Fruit fly (Drosophila melanogaster) whole organism, prepupa: ENCODE results near the gene CG3246.

Source experiments
- Blimp-1 ChIP-seq: fragments of 200-800 bp; sonication (Bioruptor generic); optimal IDR thresholded peaks from 3 replicates; lab custom pipeline; 2017; ENCODE audit warnings: missing biosample characterization, missing genetic modification characterization, mild to moderate bottlenecking, moderate library complexity, missing genetic modification reagents
- CG10631 ChIP-seq: fragments of 200-800 bp; sonication (Bioruptor generic); optimal IDR thresholded peaks from 2 replicates; lab custom pipeline; 2016; ENCODE audit warnings: missing biosample characterization, missing genetic modification characterization
- CG10669 ChIP-seq: fragments of 200-800 bp; sonication (Bioruptor generic); optimal IDR thresholded peaks from 3 replicates; lab custom pipeline; 2018; ENCODE audit warnings: missing biosample characterization, mild to moderate bottlenecking, missing genetic modification characterization, moderate library complexity
- CG11294 ChIP-seq: fragments of 200-800 bp; sonication (Bioruptor generic); IDR thresholded peaks from 2 replicates; pipeline ENCODE4 v1.3.6; 2022; ENCODE audit warnings: missing biosample characterization, missing genetic modification characterization
- CG11762 ChIP-seq: fragments of 200-800 bp; sonication (Bioruptor generic); optimal IDR thresholded peaks from 3 replicates; lab custom pipeline; 2016; ENCODE audit warnings: missing biosample characterization, missing genetic modification characterization; ENCODE audit not compliant: insufficient read depth
- CG11902 ChIP-seq: fragments of 200-800 bp; sonication (Bioruptor generic); optimal IDR thresholded peaks from 3 replicates; lab custom pipeline; 2016; ENCODE audit warnings: missing biosample characterization, missing genetic modification characterization
- CG15336 ChIP-seq: fragments of 200-800 bp; sonication (Bioruptor generic); IDR thresholded peaks from 2 replicates; pipeline ENCODE4 v1.3.6; 2022; ENCODE audit warnings: missing biosample characterization, missing genetic modification characterization
- CG1621 ChIP-seq: fragments of 200-800 bp; sonication (Bioruptor generic); optimal IDR thresholded peaks from 3 replicates; lab custom pipeline; 2018; ENCODE audit warnings: missing biosample characterization, mild to moderate bottlenecking, missing genetic modification characterization
- CG16779 ChIP-seq: fragments of 200-800 bp; sonication (Bioruptor generic); optimal IDR thresholded peaks from 3 replicates; lab custom pipeline; 2017; ENCODE audit warnings: missing biosample characterization, mild to moderate bottlenecking, missing genetic modification characterization
- CG3032 ChIP-seq: fragments of 200-800 bp; optimal IDR thresholded peaks from 2 replicates; lab custom pipeline; 2019; ENCODE audit warnings: missing biosample characterization, mild to moderate bottlenecking, missing genetic modification characterization, moderate library complexity
- CG32006 ChIP-seq: fragments of 200-800 bp; sonication (Bioruptor generic); optimal IDR thresholded peaks from 3 replicates; lab custom pipeline; 2017; ENCODE audit warnings: missing biosample characterization, mild to moderate bottlenecking, missing genetic modification characterization
- CG34406 ChIP-seq: fragments of 200-800 bp; sonication (Bioruptor generic); optimal IDR thresholded peaks from 3 replicates; lab custom pipeline; 2016; ENCODE audit warnings: missing biosample characterization, missing genetic modification characterization
- CG3919 ChIP-seq: fragments of 200-800 bp; sonication (Bioruptor generic); optimal IDR thresholded peaks from 3 replicates; lab custom pipeline; 2016; ENCODE audit warnings: missing biosample characterization, missing genetic modification characterization
- CG6163 ChIP-seq: fragments of 200-800 bp; sonication (Bioruptor generic); IDR thresholded peaks from 3 replicates; pipeline ENCODE4 v1.3.6; 2022; ENCODE audit warnings: missing biosample characterization, missing genetic modification characterization
- CG6276 ChIP-seq: fragments of 200-800 bp; sonication (Bioruptor generic); optimal IDR thresholded peaks from 2 replicates; lab custom pipeline; 2017; ENCODE audit warnings: missing biosample characterization, mild to moderate bottlenecking, missing genetic modification characterization
- CG6792 ChIP-seq: fragments of 200-800 bp; sonication (Bioruptor generic); optimal IDR thresholded peaks from 3 replicates; lab custom pipeline; 2016; ENCODE audit warnings: missing biosample characterization, missing genetic modification characterization
- CG6808 ChIP-seq: fragments of 200-800 bp; sonication (Bioruptor generic); optimal IDR thresholded peaks from 3 replicates; lab custom pipeline; 2017; ENCODE audit warnings: missing biosample characterization, missing genetic modification characterization, mild to moderate bottlenecking, moderate library complexity, missing genetic modification reagents
- CG7368 ChIP-seq: fragments of 200-800 bp; sonication (Bioruptor generic); optimal IDR thresholded peaks from 3 replicates; lab custom pipeline; 2016; ENCODE audit warnings: missing biosample characterization, missing genetic modification characterization
- CG8119 ChIP-seq: fragments of 200-800 bp; sonication (Bioruptor generic); IDR thresholded peaks from 3 replicates; pipeline ENCODE4 v1.3.6; 2022; ENCODE audit warnings: missing biosample characterization, missing genetic modification characterization
- CG8319 ChIP-seq: fragments of 200-800 bp; sonication (Bioruptor generic); optimal IDR thresholded peaks from 3 replicates; lab custom pipeline; 2016; ENCODE audit warnings: missing biosample characterization, missing genetic modification characterization
- CG8632 ChIP-seq: fragments of 200-800 bp; sonication (Bioruptor generic); optimal IDR thresholded peaks from 3 replicates; lab custom pipeline; 2016; ENCODE audit warnings: missing biosample characterization, missing genetic modification characterization
- Eip75B ChIP-seq: fragments of 200-800 bp; sonication (Bioruptor generic); optimal IDR thresholded peaks from 3 replicates; lab custom pipeline; 2016; ENCODE audit warnings: missing biosample characterization, missing genetic modification characterization
- Eip78C ChIP-seq: fragments of 200-800 bp; sonication (Bioruptor generic); peaks from one replicate; lab custom pipeline; 2016; ENCODE audit warnings: missing biosample characterization, missing genetic modification characterization
- Eip93F ChIP-seq: fragments of 200-800 bp; sonication (Bioruptor generic); optimal IDR thresholded peaks from 2 replicates; lab custom pipeline; 2016; ENCODE audit warnings: missing biosample characterization, mild to moderate bottlenecking, missing genetic modification characterization
- Ets21C ChIP-seq: fragments of 200-800 bp; sonication (Bioruptor generic); optimal IDR thresholded peaks from 3 replicates; lab custom pipeline; 2016; ENCODE audit warnings: missing biosample characterization, missing genetic modification characterization
- Ets96B ChIP-seq: fragments of 200-800 bp; optimal IDR thresholded peaks from 2 replicates; lab custom pipeline; 2019; ENCODE audit warnings: missing biosample characterization, mild to moderate bottlenecking, missing genetic modification characterization, moderate library complexity
- Gug ChIP-seq: fragments of 200-800 bp; sonication (Bioruptor generic); IDR thresholded peaks from 2 replicates; pipeline ENCODE4 v1.3.6; 2022; ENCODE audit warnings: missing biosample characterization, missing genetic modification characterization
- Hr38 ChIP-seq: sonication (Bioruptor generic); optimal IDR thresholded peaks from 2 replicates; lab custom pipeline; 2016; ENCODE audit warnings: missing biosample characterization, missing genetic modification characterization
- Hr4 ChIP-seq: fragments of 200-800 bp; sonication (Bioruptor generic); optimal IDR thresholded peaks from 3 replicates; lab custom pipeline; 2016; ENCODE audit warnings: missing biosample characterization, missing genetic modification characterization
- Lpt ChIP-seq: fragments of 200-800 bp; sonication (Bioruptor generic); optimal IDR thresholded peaks from 3 replicates; lab custom pipeline; 2016; ENCODE audit warnings: missing biosample characterization, missing genetic modification characterization
- Met ChIP-seq: fragments of 200-800 bp; sonication (Bioruptor generic); optimal IDR thresholded peaks from 3 replicates; lab custom pipeline; 2016; ENCODE audit warnings: missing biosample characterization, missing genetic modification characterization
- OdsH ChIP-seq: fragments of 200-800 bp; sonication (Bioruptor generic); optimal IDR thresholded peaks from 3 replicates; lab custom pipeline; 2016; ENCODE audit warnings: missing biosample characterization, missing genetic modification characterization
- Smox ChIP-seq: fragments of 200-800 bp; sonication (Bioruptor generic); optimal IDR thresholded peaks from 3 replicates; lab custom pipeline; 2016; ENCODE audit warnings: missing biosample characterization, missing genetic modification characterization
- Sox102F ChIP-seq: fragments of 200-800 bp; sonication (Bioruptor generic); optimal IDR thresholded peaks from 2 replicates; lab custom pipeline; 2016; ENCODE audit warnings: missing biosample characterization, mild to moderate bottlenecking, missing genetic modification characterization
- Sox14 ChIP-seq: fragments of 200-800 bp; sonication (Bioruptor generic); optimal IDR thresholded peaks from 3 replicates; lab custom pipeline; 2016; ENCODE audit warnings: missing biosample characterization, missing genetic modification characterization
- Sox15 ChIP-seq: fragments of 200-800 bp; sonication (Bioruptor generic); optimal IDR thresholded peaks from 3 replicates; lab custom pipeline; 2016; ENCODE audit warnings: missing biosample characterization, missing genetic modification characterization
- achi ChIP-seq: fragments of 200-800 bp; sonication (Bioruptor generic); optimal IDR thresholded peaks from 3 replicates; lab custom pipeline; 2016; ENCODE audit warnings: missing biosample characterization, missing genetic modification characterization
- acj6 ChIP-seq: fragments of 200-800 bp; sonication (Bioruptor generic); optimal IDR thresholded peaks from 3 replicates; lab custom pipeline; 2016; ENCODE audit warnings: missing biosample characterization, missing genetic modification characterization
- cyc ChIP-seq: fragments of 200-800 bp; sonication (Bioruptor generic); optimal IDR thresholded peaks from 3 replicates; lab custom pipeline; 2016; ENCODE audit warnings: missing biosample characterization, missing genetic modification characterization
- dac ChIP-seq: fragments of 200-800 bp; sonication (Bioruptor generic); optimal IDR thresholded peaks from 2 replicates; lab custom pipeline; 2017; ENCODE audit warnings: missing biosample characterization, mild to moderate bottlenecking, missing genetic modification characterization
- eg ChIP-seq: fragments of 200-800 bp; sonication (Bioruptor generic); IDR thresholded peaks from 3 replicates; pipeline ENCODE4 v1.3.6; 2022; ENCODE audit warnings: missing biosample characterization, missing genetic modification characterization
- esn ChIP-seq: fragments of 200-800 bp; sonication (Bioruptor generic); optimal IDR thresholded peaks from 2 replicates; lab custom pipeline; 2016; ENCODE audit warnings: missing biosample characterization, mild to moderate bottlenecking, missing genetic modification characterization, moderate library complexity
- fd59A ChIP-seq: fragments of 200-800 bp; sonication (Bioruptor generic); optimal IDR thresholded peaks from 2 replicates; lab custom pipeline; 2017; ENCODE audit warnings: missing biosample characterization, mild to moderate bottlenecking, missing genetic modification characterization, missing genetic modification reagents
- fd85E ChIP-seq: fragments of 200-800 bp; sonication (Bioruptor generic); optimal IDR thresholded peaks from 3 replicates; lab custom pipeline; 2016; ENCODE audit warnings: missing biosample characterization, missing genetic modification characterization
- fkh ChIP-seq: fragments of 200-800 bp; sonication (Bioruptor generic); optimal IDR thresholded peaks from 3 replicates; lab custom pipeline; 2017; ENCODE audit warnings: missing biosample characterization, mild to moderate bottlenecking, missing genetic modification characterization, moderate library complexity
- lz ChIP-seq: fragments of 200-800 bp; sonication (Bioruptor generic); optimal IDR thresholded peaks from 3 replicates; lab custom pipeline; 2016; ENCODE audit warnings: missing biosample characterization, missing genetic modification characterization
- pdm3 ChIP-seq: fragments of 200-800 bp; sonication (Bioruptor generic); optimal IDR thresholded peaks from 3 replicates; lab custom pipeline; 2016; ENCODE audit warnings: missing biosample characterization, missing genetic modification characterization
- salr ChIP-seq, 2 experiments: fragments of 200-800 bp; sonication (Bioruptor generic); optimal IDR thresholded peaks; 3 replicates each; lab custom pipeline; 2016 to 2018; ENCODE audit warnings: missing biosample characterization in 2 of 2, missing genetic modification characterization in 2 of 2, mild to moderate bottlenecking in 1 of 2
- spab ChIP-seq: fragments of 200-800 bp; sonication (Bioruptor generic); optimal IDR thresholded peaks from 2 replicates; lab custom pipeline; 2017; ENCODE audit warnings: missing biosample characterization, mild to moderate bottlenecking, missing genetic modification characterization, missing genetic modification reagents
- ss ChIP-seq, 2 experiments: fragments of 200-800 bp; sonication (Bioruptor generic); optimal IDR thresholded peaks; 2 replicates in 1 of 2; 3 replicates in 1 of 2; lab custom pipeline; 2017 to 2018; ENCODE audit warnings: mild to moderate bottlenecking in 2 of 2, missing biosample characterization in 2 of 2, missing genetic modification characterization in 2 of 2, moderate library complexity in 1 of 2
- svp ChIP-seq: fragments of 200-800 bp; sonication (Bioruptor generic); peaks from one replicate; lab custom pipeline; 2016; ENCODE audit warnings: missing biosample characterization, missing genetic modification characterization
- topi ChIP-seq: fragments of 200-800 bp; sonication (Bioruptor generic); optimal IDR thresholded peaks from 3 replicates; lab custom pipeline; 2016; ENCODE audit warnings: missing biosample characterization, missing genetic modification characterization
- vri ChIP-seq: fragments of 200-800 bp; sonication (Bioruptor generic); optimal IDR thresholded peaks from 3 replicates; lab custom pipeline; 2016; ENCODE audit warnings: missing biosample characterization, mild to moderate bottlenecking, missing genetic modification characterization

Gene CG3246

DNA sequence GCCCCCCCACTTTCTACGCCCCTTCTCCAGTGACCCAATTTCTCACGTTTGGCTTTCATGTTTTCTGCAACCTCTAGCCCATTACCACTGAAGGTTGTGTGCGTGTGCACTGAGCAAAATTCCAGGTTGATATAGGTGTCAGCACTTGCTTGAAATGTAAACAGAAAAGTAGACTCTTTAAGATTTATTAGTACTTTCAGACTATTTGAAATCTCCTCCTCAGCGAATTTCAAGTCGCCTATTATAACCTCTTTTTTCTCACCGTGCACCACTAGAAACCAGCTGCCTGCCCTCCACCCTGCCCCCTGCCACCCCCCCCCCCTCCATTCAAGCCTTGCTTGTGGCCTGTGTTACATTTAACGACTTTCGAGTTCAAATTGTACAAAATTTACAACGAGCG lies 26.7 kb downstream of the CG3246 start:
- TF ChIP-seq CG11902: no peak
- TF ChIP-seq CG3032 (tag; lab: Kevin White, UChicago): no peak
- no peak for TF ChIP-seq fd59A (GFP tag; lab: Kevin White, UChicago)
- no peak for TF ChIP-seq CG11762
- TF ChIP-seq topi (GFP tag; lab: Kevin White, UChicago): no peak
- no peak for TF ChIP-seq CG8632
- TF ChIP-seq Ets21C: no peak
- TF ChIP-seq Gug (GFP tag; lab: Robert Waterston, UW): peak; percentile 38; the same call in 1 of the 2 replicates
- no peak for TF ChIP-seq esn
- TF ChIP-seq Ets96B (tag; lab: Kevin White, UChicago): no peak
- TF ChIP-seq Hr38: no peak
- no peak for TF ChIP-seq CG1621 (tag; lab: Kevin White, UChicago)
- peak; percentile 30 for TF ChIP-seq dac (GFP tag; lab: Kevin White, UChicago)
- TF ChIP-seq CG10669: no peak
- no peak for TF ChIP-seq cyc (GFP tag; lab: Kevin White, UChicago)
- TF ChIP-seq svp: peak; percentile 35
- peak; percentile 32 for TF ChIP-seq Eip78C
- TF ChIP-seq ss (GFP tag; optimal IDR thresholded peaks at IDR 0.05; lab: Kevin White, UChicago): no peak
- TF ChIP-seq acj6 (GFP tag; lab: Kevin White, UChicago): no peak
- TF ChIP-seq CG6276 (GFP tag; lab: Kevin White, UChicago): peak; percentile 42
- peak; percentile 66 for TF ChIP-seq CG15336 (GFP tag; lab: Robert Waterston, UW)
- no peak for TF ChIP-seq CG3919
- peak; percentile 68 for TF ChIP-seq CG6163
- TF ChIP-seq CG34406 (GFP tag; lab: Kevin White, UChicago): no peak
- TF ChIP-seq CG11294 (GFP tag; lab: Robert Waterston, UW): no peak; the same call in 1 of the 2 replicates
- TF ChIP-seq pdm3 (GFP tag; lab: Kevin White, UChicago): no peak
- TF ChIP-seq spab (GFP tag; lab: Kevin White, UChicago): no peak
- no peak for TF ChIP-seq Eip75B (GFP tag; lab: Kevin White, UChicago)
- peak; percentile 75; the same call in 2 of the 3 replicates for TF ChIP-seq eg (GFP tag; lab: Robert Waterston, UW)
- TF ChIP-seq Met (GFP tag; lab: Kevin White, UChicago): no peak
- TF ChIP-seq lz (GFP tag; lab: Kevin White, UChicago): no peak
- peak; percentile 13 for TF ChIP-seq OdsH (GFP tag; lab: Kevin White, UChicago)
- TF ChIP-seq achi (GFP tag; lab: Kevin White, UChicago): no peak
- TF ChIP-seq Eip93F (GFP tag; lab: Kevin White, UChicago): no peak
- TF ChIP-seq Sox15 (GFP tag; lab: Kevin White, UChicago): no peak
- TF ChIP-seq Lpt: no peak
- no peak for TF ChIP-seq fd85E
- TF ChIP-seq CG10631 (GFP tag; lab: Kevin White, UChicago): no peak
- no peak for TF ChIP-seq CG6808
- TF ChIP-seq salr (GFP tag; optimal IDR thresholded peaks at IDR 0.05; lab: Kevin White, UChicago): no peak
- no peak for TF ChIP-seq CG7368 (GFP tag; lab: Kevin White, UChicago)
- TF ChIP-seq Sox102F (GFP tag; lab: Kevin White, UChicago): no peak
- no peak for TF ChIP-seq CG16779 (tag; lab: Kevin White, UChicago)
- TF ChIP-seq Blimp-1 (GFP tag; lab: Kevin White, UChicago): no peak
- no peak for TF ChIP-seq Smox (GFP tag; lab: Kevin White, UChicago)
- no peak for TF ChIP-seq CG8319 (GFP tag; lab: Kevin White, UChicago)
- TF ChIP-seq vri (GFP tag; lab: Kevin White, UChicago): no peak
- no peak for TF ChIP-seq fkh (GFP tag; lab: Kevin White, UChicago)
- TF ChIP-seq CG6792 (GFP tag; lab: Kevin White, UChicago): no peak
- no peak for TF ChIP-seq Sox14 (GFP tag; lab: Kevin White, UChicago)
- TF ChIP-seq CG8119 (GFP tag; lab: Robert Waterston, UW): 0 out of 3 replicates have a peak, but pooled peaks have one; percentile 41
- TF ChIP-seq CG32006 (GFP tag; lab: Kevin White, UChicago): peak; percentile 63
- TF ChIP-seq Hr4 (GFP tag; lab: Kevin White, UChicago): peak; percentile 63
